Worm (Caenorhabditis elegans) whole organism, L2 larva: ENCODE measurements around the gene pgph-1.
"Not testable (repeated sequence)": the region's sequence is repeated elsewhere in the genome, so short reads cannot be mapped to it uniquely, and the experiment has no call there.

Experiments
- C34F6.9 ChIP-seq: fragments of 150-350 bp; optimal IDR thresholded peaks from 2 replicates; lab custom pipeline; 2014; ENCODE audit warnings: missing biosample characterization, missing genetic modification characterization
- F13H6.1 ChIP-seq: sonication (generic microtip); optimal IDR thresholded peaks from 2 replicates; lab custom pipeline; 2016; ENCODE audit warnings: missing genetic modification characterization, missing compliant biosample characterization
- R02D3.7 ChIP-seq: fragments of 150-350 bp; optimal IDR thresholded peaks from 2 replicates; lab custom pipeline; 2014; ENCODE audit warnings: missing biosample characterization, missing genetic modification characterization
- ZK546.5 ChIP-seq: sonication (generic microtip); optimal IDR thresholded peaks from 2 replicates; lab custom pipeline; 2017; ENCODE audit warnings: missing biosample characterization, missing genetic modification characterization
- alr-1 ChIP-seq: fragments of 150-350 bp; optimal IDR thresholded peaks from 2 replicates; lab custom pipeline; 2014; ENCODE audit warnings: missing biosample characterization, missing genetic modification characterization
- aly-2 ChIP-seq: fragments of 150-350 bp; optimal IDR thresholded peaks from 2 replicates; lab custom pipeline; 2014; ENCODE audit warnings: missing biosample characterization, missing genetic modification characterization
- ama-1 ChIP-seq: fragments of 150-350 bp; optimal IDR thresholded peaks from 2 replicates; lab custom pipeline; 2018; ENCODE audit warnings: inconsistent platforms
- ceh-82 ChIP-seq: fragments of 150-350 bp; optimal IDR thresholded peaks from 2 replicates; lab custom pipeline; 2014; ENCODE audit warnings: missing biosample characterization, missing genetic modification characterization
- crh-2 ChIP-seq: sonication (generic microtip); optimal IDR thresholded peaks from 2 replicates; lab custom pipeline; 2017; ENCODE audit warnings: missing biosample characterization, missing genetic modification characterization
- dmd-4 ChIP-seq: sonication (generic microtip); optimal IDR thresholded peaks from 2 replicates; lab custom pipeline; 2017; ENCODE audit warnings: missing biosample characterization, missing genetic modification characterization
- egl-27 ChIP-seq: sonication (generic microtip); optimal IDR thresholded peaks from 3 replicates; lab custom pipeline; 2017; ENCODE audit warnings: missing biosample characterization, missing genetic modification reagents, missing genetic modification characterization
- elt-1 ChIP-seq: fragments of 150-350 bp; optimal IDR thresholded peaks from 2 replicates; lab custom pipeline; 2014; ENCODE audit warnings: missing biosample characterization, missing genetic modification characterization
- fos-1 ChIP-seq: fragments of 150-350 bp; optimal IDR thresholded peaks from 2 replicates; lab custom pipeline; 2014; ENCODE audit warnings: missing biosample characterization, missing genetic modification characterization
- gmeb-1 ChIP-seq: fragments of 150-350 bp; optimal IDR thresholded peaks from 2 replicates; lab custom pipeline; 2014; ENCODE audit warnings: missing biosample characterization, missing genetic modification characterization
- lin-11 ChIP-seq: fragments of 150-350 bp; sonication (generic microtip); optimal IDR thresholded peaks from 2 replicates; lab custom pipeline; 2014; ENCODE audit warnings: missing biosample characterization, missing genetic modification characterization, inconsistent platforms, mixed read lengths
- lin-13 ChIP-seq: fragments of 150-350 bp; optimal IDR thresholded peaks from 2 replicates; lab custom pipeline; 2014; ENCODE audit warnings: missing biosample characterization, missing genetic modification reagents, missing genetic modification characterization
- lsy-2 ChIP-seq, 2 experiments: fragments of 150-350 bp in 1 of 2; sonication (generic microtip) in 1 of 2; optimal IDR thresholded peaks; 2 replicates each; lab custom pipeline; 2014 to 2017; ENCODE audit warnings: missing biosample characterization in 2 of 2, missing genetic modification characterization in 2 of 2
- mab-5 ChIP-seq: fragments of 150-350 bp; optimal IDR thresholded peaks from 2 replicates; lab custom pipeline; 2014; ENCODE audit warnings: missing biosample characterization, missing genetic modification characterization
- nhr-10 ChIP-seq: sonication (generic microtip); optimal IDR thresholded peaks from 2 replicates; lab custom pipeline; 2017; ENCODE audit warnings: missing biosample characterization, missing genetic modification characterization
- nhr-12 ChIP-seq: fragments of 150-350 bp; optimal IDR thresholded peaks from 2 replicates; lab custom pipeline; 2014; ENCODE audit warnings: missing biosample characterization, missing genetic modification characterization
- nhr-129 ChIP-seq: fragments of 150-350 bp; optimal IDR thresholded peaks from 2 replicates; lab custom pipeline; 2014; ENCODE audit warnings: missing biosample characterization, missing genetic modification characterization
- nhr-21 ChIP-seq: fragments of 150-350 bp; optimal IDR thresholded peaks from 2 replicates; lab custom pipeline; 2014; ENCODE audit warnings: missing biosample characterization, missing genetic modification characterization
- nhr-23 ChIP-seq: fragments of 150-350 bp; optimal IDR thresholded peaks from 2 replicates; lab custom pipeline; 2014; ENCODE audit warnings: missing biosample characterization, missing genetic modification reagents, missing genetic modification characterization
- nhr-237 ChIP-seq: fragments of 150-350 bp; optimal IDR thresholded peaks from 2 replicates; lab custom pipeline; 2014; ENCODE audit warnings: missing biosample characterization, missing genetic modification characterization
- nhr-25 ChIP-seq: fragments of 150-350 bp; sonication (generic microtip); optimal IDR thresholded peaks from 3 replicates; lab custom pipeline; 2014; ENCODE audit warnings: missing biosample characterization, missing genetic modification characterization
- nhr-6 ChIP-seq: fragments of 150-350 bp; optimal IDR thresholded peaks from 2 replicates; lab custom pipeline; 2014; ENCODE audit warnings: missing biosample characterization, missing genetic modification characterization
- peb-1 ChIP-seq: fragments of 150-350 bp; optimal IDR thresholded peaks from 2 replicates; lab custom pipeline; 2014; ENCODE audit warnings: missing biosample characterization, missing genetic modification characterization
- skn-1 ChIP-seq: sonication (generic microtip); optimal IDR thresholded peaks from 2 replicates; lab custom pipeline; 2017; ENCODE audit warnings: missing biosample characterization, missing genetic modification characterization
- sma-3 ChIP-seq: sonication (generic microtip); optimal IDR thresholded peaks from 2 replicates; lab custom pipeline; 2016; ENCODE audit warnings: missing genetic modification reagents, missing genetic modification characterization, missing compliant biosample characterization
- sma-9 ChIP-seq, 2 experiments: fragments of 150-350 bp in 1 of 2; sonication (generic microtip) in 1 of 2; optimal IDR thresholded peaks; 2 replicates each; lab custom pipeline; 2014 to 2016; ENCODE audit warnings: missing genetic modification characterization in 2 of 2, mild to moderate bottlenecking in 1 of 2, missing biosample characterization in 1 of 2, missing compliant biosample characterization in 1 of 2, missing genetic modification reagents in 1 of 2, moderate library complexity in 1 of 2
- unc-39 ChIP-seq: fragments of 150-350 bp; optimal IDR thresholded peaks from 2 replicates; lab custom pipeline; 2014; ENCODE audit warnings: missing biosample characterization, missing genetic modification characterization
- unc-55 ChIP-seq: fragments of 150-350 bp; sonication (generic microtip); optimal IDR thresholded peaks from 3 replicates; lab custom pipeline; 2014; ENCODE audit warnings: missing biosample characterization, missing genetic modification reagents, missing genetic modification characterization
- unc-62 ChIP-seq: fragments of 150-350 bp; optimal IDR thresholded peaks from 2 replicates; lab custom pipeline; 2014; ENCODE audit warnings: missing biosample characterization, missing genetic modification reagents, missing genetic modification characterization
- zag-1 ChIP-seq: fragments of 150-350 bp; optimal IDR thresholded peaks from 2 replicates; lab custom pipeline; 2014; ENCODE audit warnings: missing biosample characterization, missing genetic modification characterization
- ztf-11 ChIP-seq: sonication (generic microtip); optimal IDR thresholded peaks from 2 replicates; lab custom pipeline; 2017; ENCODE audit warnings: missing biosample characterization, missing genetic modification characterization

pgph-1 gene

DNA sequence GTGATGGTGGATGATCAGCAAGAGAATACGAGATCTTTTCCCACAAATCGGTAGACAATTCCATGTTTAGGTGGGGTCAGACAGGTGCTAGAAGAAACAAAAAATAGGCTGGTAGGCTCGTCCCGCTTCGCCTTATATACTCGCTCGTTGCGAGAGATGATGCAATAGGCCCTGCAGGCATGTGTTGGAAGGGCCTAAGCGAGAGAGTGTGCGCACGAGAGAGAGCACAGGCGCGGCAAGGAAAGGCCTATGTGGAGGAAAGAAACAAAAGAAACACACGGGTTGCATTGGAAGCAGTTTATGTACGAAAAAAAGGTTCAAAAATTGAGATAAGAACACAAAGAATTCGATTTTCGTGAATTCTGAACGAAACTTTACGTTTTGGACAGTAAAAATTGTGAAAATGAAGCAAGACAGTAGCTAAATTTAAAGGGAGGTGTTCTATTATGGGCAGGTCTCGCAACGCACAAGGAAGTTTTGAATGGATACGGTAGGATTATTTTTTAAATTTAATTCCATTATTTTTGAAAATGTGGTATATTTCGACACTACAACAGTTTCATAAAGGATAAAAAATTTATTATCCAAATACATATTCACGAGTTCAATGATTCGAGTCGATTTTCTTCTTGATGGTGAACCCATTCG, 27.5 kb upstream of the pgph-1 start, which contains the start of gene F44E7.5 (continued):
- TF ChIP-seq C34F6.9 (tag; lab: Kevin White, UChicago), result peak; percentile 74
- TF ChIP-seq ZK546.5 (tag; lab: Kevin White, UChicago), result no peak
- TF ChIP-seq lin-11, result no peak
- TF ChIP-seq unc-39 (tag; lab: Kevin White, UChicago), result no peak
- TF ChIP-seq sma-3, result peak; percentile 60
- TF ChIP-seq nhr-25 (tag; lab: Kevin White, UChicago), result peak; percentile 78
- no peak for TF ChIP-seq ceh-82 (tag; lab: Kevin White, UChicago)

DNA sequence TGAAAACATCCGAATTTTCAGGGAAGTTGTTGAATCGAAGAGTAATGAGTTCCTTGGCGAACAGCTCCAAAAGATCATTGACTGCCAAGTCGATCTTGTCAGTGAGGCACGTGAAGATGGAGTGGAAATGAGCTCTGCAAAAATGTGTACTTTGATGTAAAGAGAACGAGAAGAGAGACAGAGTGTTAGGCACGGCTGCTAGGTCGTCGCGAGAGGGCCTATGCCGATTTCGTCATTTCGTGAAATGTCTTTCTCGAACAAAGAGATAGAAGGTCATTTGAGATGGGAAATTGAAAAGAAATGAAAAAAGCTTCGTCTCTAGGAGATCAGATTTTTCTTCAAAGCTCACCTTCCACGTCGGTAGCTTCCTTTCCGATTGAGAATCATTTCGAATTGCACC, 26.7 kb upstream of the pgph-1 start:
- TF ChIP-seq alr-1 (no peak), nhr-10 (tag; lab: Kevin White, UChicago) (no peak), fos-1 (tag; lab: Kevin White, UChicago) (peak; percentile 44), F13H6.1 (tag; lab: Kevin White, UChicago) (peak; percentile 34), ama-1 (no peak), sma-9 (GFP tag; optimal IDR thresholded peaks at IDR 0.05; lab: Kevin White, UChicago) (peak; percentile 43), sma-9 (tag; optimal IDR thresholded peaks at IDR 0.05; lab: Kevin White, UChicago) (no peak), nhr-21 (tag; lab: Kevin White, UChicago) (no peak), egl-27 (tag; lab: Kevin White, UChicago) (no peak), R02D3.7 (no peak), aly-2 (no peak), nhr-23 (tag; lab: Kevin White, UChicago) (no peak), C34F6.9 (tag; lab: Kevin White, UChicago) (peak; percentile 44), lin-11 (no peak), elt-1 (no peak), nhr-237 (tag; lab: Kevin White, UChicago) (no peak), nhr-6 (tag; lab: Kevin White, UChicago) (no peak), lsy-2 (tag; optimal IDR thresholded peaks at IDR 0.05; lab: Kevin White, UChicago) (peak in 1 of 2 experiments; percentile 43), peb-1 (tag; lab: Kevin White, UChicago) (no peak), nhr-129 (peak; percentile 98), ZK546.5 (tag; lab: Kevin White, UChicago) (no peak), unc-62 (no peak), skn-1 (tag; lab: Kevin White, UChicago) (no peak), ceh-82 (tag; lab: Kevin White, UChicago) (no peak), unc-55 (peak; percentile 29)

DNA sequence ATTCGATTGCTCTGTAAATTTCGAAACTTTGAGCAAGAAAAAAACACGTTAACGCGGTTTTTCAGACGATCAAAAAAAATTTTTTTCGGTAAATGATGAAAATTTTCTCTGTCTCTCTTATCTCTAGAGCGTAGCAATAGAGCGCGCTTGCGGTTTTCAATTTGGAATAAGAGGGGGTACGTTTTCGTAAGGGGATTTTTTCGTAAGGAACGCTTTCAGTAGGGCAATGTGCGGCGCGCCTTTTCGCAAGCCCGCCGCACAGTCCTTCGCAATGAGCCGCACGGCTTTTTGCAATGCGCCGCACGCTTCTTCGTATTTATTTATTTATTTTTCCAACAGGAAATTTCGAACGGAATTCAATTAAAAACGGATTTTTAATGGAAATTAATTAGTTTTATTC, 23.6 kb upstream of the pgph-1 start, which contains the start of gene F44E7.4:
Gene F44E7.4, minus strand, starts transcription at position 13 of the 400 bp plus-strand sequence.
- TF ChIP-seq gmeb-1 (tag; lab: Kevin White, UChicago) (peak; percentile 3), lin-13 (peak; percentile 50), C34F6.9 (tag; lab: Kevin White, UChicago) (peak; percentile 59), nhr-129 (peak; percentile 52), lsy-2 (tag; optimal IDR thresholded peaks at IDR 0.05; lab: Kevin White, UChicago) (peak in 1 of 2 experiments; percentile 59), sma-9 (GFP tag; optimal IDR thresholded peaks at IDR 0.05; lab: Kevin White, UChicago) (peak; percentile 11), F13H6.1 (tag; lab: Kevin White, UChicago) (peak; percentile 53), crh-2 (peak; percentile 32), unc-55 (peak; percentile 64), nhr-25 (tag; lab: Kevin White, UChicago) (peak; percentile 2), sma-3 (peak; percentile 19)
- not testable (repeated sequence) for TF ChIP-seq sma-9 (tag; optimal IDR thresholded peaks at IDR 0.05; lab: Kevin White, UChicago)

DNA sequence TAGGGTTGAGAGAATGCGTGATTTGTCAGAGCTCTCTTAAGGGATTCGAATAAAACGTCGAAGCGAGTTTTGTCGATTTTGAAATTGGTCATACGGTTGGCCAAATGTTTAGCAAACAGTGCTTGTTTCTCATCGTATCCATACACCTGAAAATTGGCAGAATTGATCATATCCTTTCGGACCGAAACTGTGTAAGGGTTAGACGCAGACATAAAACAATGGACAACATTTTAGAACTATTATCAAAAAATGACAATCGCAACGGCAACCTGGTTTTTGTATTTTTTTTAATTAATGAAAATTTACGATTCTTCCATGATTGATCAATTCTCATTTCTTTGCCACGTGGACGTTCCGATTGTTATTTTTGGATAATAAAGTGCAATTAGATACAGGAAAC, 20.8 kb upstream of the pgph-1 start:
- TF ChIP-seq unc-62 (no peak), R02D3.7 (no peak), mab-5 (tag; lab: Kevin White, UChicago) (no peak), C34F6.9 (tag; lab: Kevin White, UChicago) (no peak), ztf-11 (tag; lab: Kevin White, UChicago) (no peak), nhr-12 (tag; lab: Kevin White, UChicago) (no peak), dmd-4 (tag; lab: Kevin White, UChicago) (no peak), alr-1 (no peak), zag-1 (no peak), F13H6.1 (tag; lab: Kevin White, UChicago) (no peak), elt-1 (no peak), nhr-237 (tag; lab: Kevin White, UChicago) (no peak)
